ENCODE assay signal across 1 fruit fly cellular context in the genomic region with DNA sequence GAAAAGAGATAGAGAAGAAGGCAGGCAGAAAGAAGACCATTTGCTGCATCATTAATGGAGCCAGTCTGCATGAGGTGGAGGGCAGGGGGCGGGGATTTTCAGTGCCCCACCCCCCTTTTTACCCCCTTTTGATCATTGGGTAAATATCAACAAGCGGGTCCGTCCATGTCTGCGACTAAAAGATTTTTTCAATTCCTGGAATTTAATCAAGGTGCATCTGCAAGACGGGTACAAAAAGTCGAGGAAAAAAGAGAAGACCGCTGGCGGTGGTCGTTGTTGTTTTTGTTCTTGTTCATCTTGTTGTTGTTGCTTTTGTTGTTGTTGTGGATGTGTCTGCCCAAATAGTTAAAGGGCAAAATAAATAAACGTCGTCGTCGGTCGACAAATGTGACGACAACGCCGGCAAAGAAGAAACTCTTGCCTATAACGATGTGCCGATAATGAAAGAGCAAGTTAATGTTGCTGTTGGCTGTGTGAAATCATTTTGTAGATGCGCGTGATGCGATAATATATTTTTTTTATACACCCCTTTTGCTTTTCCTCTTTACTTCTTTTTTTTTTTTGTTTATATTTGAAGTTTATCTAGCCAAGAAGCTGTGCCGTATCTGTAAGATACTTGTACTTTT.
A peak's percentile ranks its signal among the peaks of the same experiment; 100 is the strongest.
TF ChIP-seq lines count a peak whose summit lies in the region.

No protein-coding gene starts in this region.

TF ChIP-seq in whole organism, embryonic, 481 proteins besides CTCF, POLR2A, EP300 and RAD21 (continued from another document):
- peak; percentile 19 for TF ChIP-seq tio (GFP tag; optimal IDR thresholded peaks at IDR 0.05; lab: Kevin White, UChicago)
- peak; percentile 24 for TF ChIP-seq D19A (tag; optimal IDR thresholded peaks at IDR 0.05; lab: Kevin White, UChicago)
- TF ChIP-seq H2.0 (GFP tag; IDR thresholded peaks at IDR 0.05; lab: Robert Waterston, UW): no peak
- TF ChIP-seq CG5953 (GFP tag; IDR thresholded peaks at IDR 0.05; lab: Robert Waterston, UW): 0 out of 2 replicates have a peak, but pooled peaks have one; percentile 27
- no peak for TF ChIP-seq az2 (GFP tag; optimal IDR thresholded peaks at IDR 0.05; lab: Kevin White, UChicago)
- no peak for TF ChIP-seq dysf (GFP tag; IDR thresholded peaks at IDR 0.05; lab: Robert Waterston, UW)
- TF ChIP-seq CG18262 (tag; optimal IDR thresholded peaks at IDR 0.05; lab: Kevin White, UChicago): peak; percentile 21
- no peak for TF ChIP-seq CG17186 (GFP tag; optimal IDR thresholded peaks at IDR 0.05; lab: Kevin White, UChicago)
- peak; percentile 10 for TF ChIP-seq dmrt11E (tag; optimal IDR thresholded peaks at IDR 0.05; lab: Kevin White, UChicago)
- peak; percentile 81 for TF ChIP-seq ATbp (GFP tag; optimal IDR thresholded peaks at IDR 0.05; lab: Kevin White, UChicago)
- TF ChIP-seq aop (GFP tag; IDR thresholded peaks at IDR 0.05; lab: Robert Waterston, UW): no peak
- TF ChIP-seq CG33557 (GFP tag; optimal IDR thresholded peaks at IDR 0.05; lab: Kevin White, UChicago): peak; percentile 44
- peak; percentile 5 for TF ChIP-seq gem (tag; optimal IDR thresholded peaks at IDR 0.05; lab: Kevin White, UChicago)
- peak; percentile 4 for TF ChIP-seq CG17568 (GFP tag; optimal IDR thresholded peaks at IDR 0.05; lab: Kevin White, UChicago)
- peak; percentile 7 for TF ChIP-seq gsb-n (tag; optimal IDR thresholded peaks at IDR 0.05; lab: Kevin White, UChicago)
- no peak for TF ChIP-seq E2f2 (GFP tag; IDR thresholded peaks at IDR 0.05; lab: Robert Waterston, UW)
- peak; percentile 34 for TF ChIP-seq tup (GFP tag; optimal IDR thresholded peaks at IDR 0.05; lab: Kevin White, UChicago)
- peak; percentile 34 for TF ChIP-seq pros (GFP tag; optimal IDR thresholded peaks at IDR 0.05; lab: Kevin White, UChicago)
- TF ChIP-seq CG4854 (GFP tag; optimal IDR thresholded peaks at IDR 0.05; lab: Kevin White, UChicago): no peak
- no peak for TF ChIP-seq chinmo (GFP tag; IDR thresholded peaks at IDR 0.05; lab: Robert Waterston, UW; ENCODE audit: partially characterized antibody)
- TF ChIP-seq CG14965 (GFP tag; optimal IDR thresholded peaks at IDR 0.05; lab: Kevin White, UChicago; ENCODE audit: borderline replicate concordance): no peak
- TF ChIP-seq ara (GFP tag; IDR thresholded peaks at IDR 0.05; lab: Robert Waterston, UW): peak; percentile 65
- TF ChIP-seq CG4820 (GFP tag; optimal IDR thresholded peaks at IDR 0.05; lab: Kevin White, UChicago): no peak
- TF ChIP-seq CG9727 (GFP tag; optimal IDR thresholded peaks at IDR 0.05; lab: Kevin White, UChicago): peak; percentile 63
- no peak for TF ChIP-seq hkb (optimal IDR thresholded peaks at IDR 0.05; lab: Kevin White, UChicago)
- peak; percentile 37; the same call in 1 of the 2 replicates for TF ChIP-seq hkb (GFP tag; IDR thresholded peaks at IDR 0.05; lab: Robert Waterston, UW)
- peak; percentile 34 for TF ChIP-seq bcd (GFP tag; optimal IDR thresholded peaks at IDR 0.05; lab: Kevin White, UChicago)
- no peak for TF ChIP-seq Dip2 (GFP tag; IDR thresholded peaks at IDR 0.05; lab: Robert Waterston, UW)
- peak; percentile 25 for TF ChIP-seq btn (GFP tag; optimal IDR thresholded peaks at IDR 0.05; lab: Kevin White, UChicago)
- no peak for TF ChIP-seq CG12071 (GFP tag; optimal IDR thresholded peaks at IDR 0.05; lab: Kevin White, UChicago)
- TF ChIP-seq unc-4 (GFP tag; IDR thresholded peaks at IDR 0.05; lab: Robert Waterston, UW; ENCODE audit: partially characterized antibody): no peak
- TF ChIP-seq luna (GFP tag; optimal IDR thresholded peaks at IDR 0.05; lab: Kevin White, UChicago): no peak
- TF ChIP-seq Hey (tag; optimal IDR thresholded peaks at IDR 0.05; lab: Kevin White, UChicago): no peak
- TF ChIP-seq fd64A (GFP tag; optimal IDR thresholded peaks at IDR 0.05; lab: Kevin White, UChicago): peak; percentile 11
- no peak for TF ChIP-seq phol (tag; optimal IDR thresholded peaks at IDR 0.05; lab: Kevin White, UChicago)
- TF ChIP-seq CG15601 (tag; optimal IDR thresholded peaks at IDR 0.05; lab: Kevin White, UChicago): peak; percentile 41
